Fruit fly (Drosophila melanogaster) whole organism, prepupa: ENCODE results near the gene TwdlY.

Experiments
- CG11902 ChIP-seq: fragments of 200-800 bp; sonication (Bioruptor generic); optimal IDR thresholded peaks from 3 replicates; lab custom pipeline; 2016; ENCODE audit warnings: missing biosample characterization, missing genetic modification characterization
- CG16779 ChIP-seq: fragments of 200-800 bp; sonication (Bioruptor generic); optimal IDR thresholded peaks from 3 replicates; lab custom pipeline; 2017; ENCODE audit warnings: missing biosample characterization, mild to moderate bottlenecking, missing genetic modification characterization
- CG34406 ChIP-seq: fragments of 200-800 bp; sonication (Bioruptor generic); optimal IDR thresholded peaks from 3 replicates; lab custom pipeline; 2016; ENCODE audit warnings: missing biosample characterization, missing genetic modification characterization
- CG6276 ChIP-seq: fragments of 200-800 bp; sonication (Bioruptor generic); optimal IDR thresholded peaks from 2 replicates; lab custom pipeline; 2017; ENCODE audit warnings: missing biosample characterization, mild to moderate bottlenecking, missing genetic modification characterization
- CG6854 ChIP-seq: fragments of 200-800 bp; sonication (Bioruptor generic); optimal IDR thresholded peaks from 2 replicates; lab custom pipeline; 2017; ENCODE audit warnings: missing biosample characterization, mild to moderate bottlenecking, missing genetic modification characterization
- Hr4 ChIP-seq: fragments of 200-800 bp; sonication (Bioruptor generic); optimal IDR thresholded peaks from 3 replicates; lab custom pipeline; 2016; ENCODE audit warnings: missing biosample characterization, missing genetic modification characterization
- Lpt ChIP-seq: fragments of 200-800 bp; sonication (Bioruptor generic); optimal IDR thresholded peaks from 3 replicates; lab custom pipeline; 2016; ENCODE audit warnings: missing biosample characterization, missing genetic modification characterization
- Met ChIP-seq: fragments of 200-800 bp; sonication (Bioruptor generic); optimal IDR thresholded peaks from 3 replicates; lab custom pipeline; 2016; ENCODE audit warnings: missing biosample characterization, missing genetic modification characterization
- OdsH ChIP-seq: fragments of 200-800 bp; sonication (Bioruptor generic); optimal IDR thresholded peaks from 3 replicates; lab custom pipeline; 2016; ENCODE audit warnings: missing biosample characterization, missing genetic modification characterization
- cyc ChIP-seq: fragments of 200-800 bp; sonication (Bioruptor generic); optimal IDR thresholded peaks from 3 replicates; lab custom pipeline; 2016; ENCODE audit warnings: missing biosample characterization, missing genetic modification characterization
- lz ChIP-seq: fragments of 200-800 bp; sonication (Bioruptor generic); optimal IDR thresholded peaks from 3 replicates; lab custom pipeline; 2016; ENCODE audit warnings: missing biosample characterization, missing genetic modification characterization
- vri ChIP-seq: fragments of 200-800 bp; sonication (Bioruptor generic); optimal IDR thresholded peaks from 3 replicates; lab custom pipeline; 2016; ENCODE audit warnings: missing biosample characterization, mild to moderate bottlenecking, missing genetic modification characterization

DNA sequence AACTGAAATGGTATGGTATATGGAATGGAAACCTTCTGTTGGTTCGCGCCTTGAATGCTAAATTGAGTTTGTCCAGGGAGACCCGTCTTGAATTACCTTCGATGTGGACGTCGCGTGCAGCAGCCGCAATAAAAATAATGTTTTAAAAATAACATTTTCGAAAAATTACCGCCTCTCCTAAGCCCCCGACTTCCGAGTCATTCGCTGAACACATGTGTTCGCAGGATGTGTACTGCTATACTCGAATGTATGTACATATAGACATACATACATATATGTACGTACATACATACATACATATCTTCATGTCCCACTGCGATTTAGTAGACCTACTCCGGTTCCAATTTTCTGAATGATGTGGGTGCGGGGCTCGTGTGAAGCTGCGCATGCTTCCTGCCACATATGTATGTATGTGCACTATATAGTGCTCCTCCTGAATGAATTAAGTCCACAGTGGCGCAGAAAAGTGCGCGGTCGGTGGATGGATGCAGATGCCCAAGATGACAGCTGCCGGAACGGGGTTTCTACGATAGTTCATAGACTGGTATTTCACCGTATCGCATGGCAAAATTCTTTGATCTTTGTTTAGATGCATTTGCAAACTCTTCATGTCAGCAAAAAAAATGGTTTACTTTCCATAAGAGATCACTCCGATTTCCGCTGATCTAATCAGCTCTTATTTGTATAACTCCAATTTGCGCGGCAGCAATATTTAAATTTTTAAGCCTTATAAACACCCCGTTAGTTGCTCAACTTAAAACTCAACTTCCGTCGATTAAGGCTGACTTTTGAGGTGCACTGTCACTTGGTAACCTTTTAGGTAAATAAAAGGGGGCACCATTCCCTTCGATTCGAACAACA is 39.7 kb downstream of the TwdlY start:
- TF ChIP-seq OdsH (GFP tag; lab: Kevin White, UChicago), result no peak
- TF ChIP-seq cyc, result no peak
- no peak for TF ChIP-seq CG34406 (GFP tag; lab: Kevin White, UChicago)
- TF ChIP-seq vri (GFP tag; lab: Kevin White, UChicago), result no peak
- no peak for TF ChIP-seq CG11902 (GFP tag; lab: Kevin White, UChicago)
- no peak for TF ChIP-seq CG6276 (GFP tag; lab: Kevin White, UChicago)
- no peak for TF ChIP-seq CG6854
- no peak for TF ChIP-seq lz (GFP tag; lab: Kevin White, UChicago)
- no peak for TF ChIP-seq CG16779 (tag; lab: Kevin White, UChicago)
- TF ChIP-seq Lpt (GFP tag; lab: Kevin White, UChicago), result no peak
- no peak for TF ChIP-seq Met
- TF ChIP-seq Hr4, result no peak
